Fruit fly (Drosophila melanogaster) whole organism, embryonic: ENCODE results near the gene CG45065.

Experiments used
- Antp ChIP-seq: fragments of 200-800 bp; sonication (Bioruptor generic); optimal IDR thresholded peaks from 3 replicates; lab custom pipeline; 2016; ENCODE audit warnings: missing biosample characterization, missing genetic modification characterization
- Atf-2 ChIP-seq: fragments of 200-800 bp; sonication (Bioruptor generic); optimal IDR thresholded peaks from 2 replicates; lab custom pipeline; 2016; ENCODE audit warnings: missing biosample characterization, missing genetic modification characterization
- BEAF-32 ChIP-seq: fragments of 200-800 bp; sonication (Bioruptor generic); optimal IDR thresholded peaks from 3 replicates; lab custom pipeline; 2017; ENCODE audit warnings: missing biosample characterization, missing genetic modification characterization, mild to moderate bottlenecking, moderate library complexity, missing genetic modification reagents
- Bgb ChIP-seq: fragments of 200-800 bp; sonication (Bioruptor generic); IDR thresholded peaks from 2 replicates; pipeline ENCODE4 v1.3.6; 2022; ENCODE audit warnings: missing biosample characterization, missing genetic modification characterization; ENCODE audit not compliant: partially characterized antibody
- CG10431 ChIP-seq: fragments of 200-800 bp; sonication (Bioruptor generic); optimal IDR thresholded peaks from 3 replicates; lab custom pipeline; 2018; ENCODE audit warnings: missing biosample characterization, mild to moderate bottlenecking, missing genetic modification characterization
- CG10565 ChIP-seq: fragments of 200-800 bp; sonication (Bioruptor generic); optimal IDR thresholded peaks from 3 replicates; lab custom pipeline; 2016; ENCODE audit warnings: missing biosample characterization, mild to moderate bottlenecking, missing genetic modification characterization
- CG1233 ChIP-seq: fragments of 200-800 bp; sonication (Bioruptor generic); optimal IDR thresholded peaks from 4 replicates; lab custom pipeline; 2018; ENCODE audit warnings: missing biosample characterization, mild to moderate bottlenecking, missing genetic modification characterization
- CG15073 ChIP-seq: fragments of 200-800 bp; sonication (Bioruptor generic); optimal IDR thresholded peaks from 2 replicates; lab custom pipeline; 2016; ENCODE audit warnings: missing biosample characterization, missing genetic modification characterization
- CG1602 ChIP-seq: fragments of 200-800 bp; sonication (Bioruptor generic); optimal IDR thresholded peaks from 3 replicates; lab custom pipeline; 2016; ENCODE audit warnings: missing biosample characterization, missing genetic modification characterization
- CG1603 ChIP-seq: fragments of 200-800 bp; sonication (Bioruptor generic); optimal IDR thresholded peaks from 2 replicates; lab custom pipeline; 2019; ENCODE audit warnings: missing biosample characterization, mild to moderate bottlenecking, missing genetic modification characterization, moderate library complexity
- CG17385 ChIP-seq: fragments of 200-800 bp; sonication (Bioruptor generic); optimal IDR thresholded peaks from 3 replicates; lab custom pipeline; 2018; ENCODE audit warnings: missing biosample characterization, mild to moderate bottlenecking, missing genetic modification characterization
- CG17829 ChIP-seq: fragments of 200-800 bp; optimal IDR thresholded peaks from 2 replicates; lab custom pipeline; 2019; ENCODE audit warnings: missing biosample characterization, mild to moderate bottlenecking, missing genetic modification characterization, moderate library complexity
- CG2199 ChIP-seq: fragments of 200-800 bp; sonication (Bioruptor generic); IDR thresholded peaks from 3 replicates; pipeline ENCODE4 v1.3.6; 2022; ENCODE audit warnings: missing biosample characterization, missing genetic modification characterization
- CG30431 ChIP-seq: fragments of 200-800 bp; sonication (Bioruptor generic); optimal IDR thresholded peaks from 2 replicates; lab custom pipeline; 2017; ENCODE audit warnings: missing biosample characterization, missing genetic modification characterization
- CG31224 ChIP-seq: fragments of 200-800 bp; sonication (Bioruptor generic); IDR thresholded peaks from 2 replicates; pipeline ENCODE4 v1.3.6; 2022; ENCODE audit warnings: missing biosample characterization, missing genetic modification characterization
- CG31365 ChIP-seq: fragments of 200-800 bp; sonication (Bioruptor generic); optimal IDR thresholded peaks from 2 replicates; lab custom pipeline; 2018; ENCODE audit warnings: missing biosample characterization, mild to moderate bottlenecking, missing genetic modification characterization
- CG31441 ChIP-seq: fragments of 200-800 bp; sonication (Bioruptor generic); IDR thresholded peaks from 2 replicates; pipeline ENCODE4 v1.3.6; 2022; ENCODE audit warnings: missing biosample characterization, missing genetic modification characterization
- CG34422 ChIP-seq: fragments of 200-800 bp; sonication (Bioruptor generic); IDR thresholded peaks from 3 replicates; pipeline ENCODE4 v1.3.6; 2022; ENCODE audit warnings: missing biosample characterization, missing genetic modification characterization
- CG4328 ChIP-seq: fragments of 200-800 bp; sonication (Bioruptor generic); optimal IDR thresholded peaks from 3 replicates; lab custom pipeline; 2017; ENCODE audit warnings: missing biosample characterization, missing genetic modification reagents, missing genetic modification characterization
- CG4617 ChIP-seq: fragments of 200-800 bp; sonication (Bioruptor generic); optimal IDR thresholded peaks from 3 replicates; lab custom pipeline; 2016; ENCODE audit warnings: missing biosample characterization, missing genetic modification characterization, borderline replicate concordance
- CG6689 ChIP-seq: fragments of 200-800 bp; sonication (Bioruptor generic); IDR thresholded peaks from 2 replicates; pipeline ENCODE4 v1.3.6; 2022; ENCODE audit warnings: missing biosample characterization, missing genetic modification characterization
- CG7839 ChIP-seq: fragments of 200-800 bp; sonication (Bioruptor generic); optimal IDR thresholded peaks from 3 replicates; lab custom pipeline; 2018; ENCODE audit warnings: missing biosample characterization, mild to moderate bottlenecking, missing genetic modification characterization, moderate library complexity
- CG8478 ChIP-seq: fragments of >200 bp; optimal IDR thresholded peaks from 2 replicates; lab custom pipeline; 2018
- CG9876 ChIP-seq: fragments of 200-800 bp; sonication (Bioruptor generic); optimal IDR thresholded peaks from 2 replicates; lab custom pipeline; 2016; ENCODE audit warnings: missing biosample characterization, missing genetic modification characterization
- CG9932 ChIP-seq: fragments of 200-800 bp; sonication (Bioruptor generic); IDR thresholded peaks from 2 replicates; pipeline ENCODE4 v1.3.6; 2022; ENCODE audit warnings: missing biosample characterization, missing genetic modification characterization
- CTCF ChIP-seq: fragments of 200-800 bp; sonication (Bioruptor generic); optimal IDR thresholded peaks from 2 replicates; lab custom pipeline; 2017; ENCODE audit warnings: missing biosample characterization, mild to moderate bottlenecking, missing genetic modification characterization, moderate library complexity
- Chrac-16 ChIP-seq: fragments of 200-800 bp; sonication (Bioruptor generic); optimal IDR thresholded peaks from 3 replicates; lab custom pipeline; 2016; ENCODE audit warnings: missing biosample characterization, missing genetic modification characterization
- Dref ChIP-seq: fragments of 200-800 bp; sonication (Bioruptor generic); IDR thresholded peaks from 2 replicates; pipeline ENCODE4 v1.3.6; 2022; ENCODE audit warnings: missing biosample characterization, missing genetic modification characterization
- E2f2 ChIP-seq: fragments of 200-800 bp; sonication (Bioruptor generic); IDR thresholded peaks from 2 replicates; pipeline ENCODE4 v1.3.6; 2022; ENCODE audit warnings: missing biosample characterization, missing genetic modification characterization
- Elba2 ChIP-seq: fragments of 200-800 bp; sonication (Bioruptor generic); optimal IDR thresholded peaks from 3 replicates; lab custom pipeline; 2016; ENCODE audit warnings: missing biosample characterization, missing genetic modification characterization
- HLH54F ChIP-seq: fragments of 200-800 bp; sonication (Bioruptor generic); optimal IDR thresholded peaks from 3 replicates; lab custom pipeline; 2016; ENCODE audit warnings: missing biosample characterization, missing genetic modification characterization
- Hey ChIP-seq: fragments of 200-800 bp; sonication (Bioruptor generic); optimal IDR thresholded peaks from 3 replicates; lab custom pipeline; 2018; ENCODE audit warnings: missing biosample characterization, mild to moderate bottlenecking, missing genetic modification characterization
- Hr39 ChIP-seq: fragments of >200 bp; optimal IDR thresholded peaks from 2 replicates; lab custom pipeline; 2017
- Nf-YC ChIP-seq: fragments of 200-800 bp; optimal IDR thresholded peaks from 3 replicates; lab custom pipeline; 2019; ENCODE audit warnings: missing biosample characterization, mild to moderate bottlenecking, missing genetic modification characterization, moderate library complexity
- Scr ChIP-seq: fragments of 200-800 bp; sonication (Bioruptor generic); IDR thresholded peaks from 2 replicates; pipeline ENCODE4 v1.3.6; 2022; ENCODE audit warnings: missing biosample characterization, missing genetic modification characterization; ENCODE audit not compliant: partially characterized antibody
- Trl ChIP-seq, 3 experiments: fragments of >200 bp in 2 of 3; fragments of 200-800 bp in 1 of 3; sonication (Bioruptor generic) in 1 of 3; optimal IDR thresholded peaks; 2 replicates in 1 of 3; 3 replicates in 2 of 3; lab custom pipeline; 2016 to 2017; ENCODE audit warnings: missing biosample characterization in 1 of 3, missing genetic modification characterization in 1 of 3
- Xbp1 ChIP-seq: fragments of 200-800 bp; sonication (Bioruptor generic); optimal IDR thresholded peaks from 3 replicates; lab custom pipeline; 2016; ENCODE audit warnings: missing biosample characterization, mild to moderate bottlenecking, missing genetic modification characterization
- ato ChIP-seq: fragments of 200-800 bp; sonication (Bioruptor generic); IDR thresholded peaks from 2 replicates; pipeline ENCODE4 v1.3.6; 2022; ENCODE audit warnings: missing biosample characterization, missing genetic modification characterization; ENCODE audit not compliant: partially characterized antibody
- danr ChIP-seq: fragments of 200-800 bp; sonication (Bioruptor generic); IDR thresholded peaks from 2 replicates; pipeline ENCODE4 v1.3.6; 2022; ENCODE audit warnings: missing biosample characterization, missing genetic modification characterization
- disco-r ChIP-seq: fragments of 200-800 bp; sonication (Bioruptor generic); optimal IDR thresholded peaks from 2 replicates; lab custom pipeline; 2016; ENCODE audit warnings: missing biosample characterization, missing genetic modification characterization
- ems ChIP-seq: fragments of 200-800 bp; sonication (Bioruptor generic); optimal IDR thresholded peaks from 3 replicates; lab custom pipeline; 2016; ENCODE audit warnings: missing biosample characterization, missing genetic modification characterization
- fd3F ChIP-seq: fragments of 200-800 bp; sonication (Bioruptor generic); optimal IDR thresholded peaks from 2 replicates; lab custom pipeline; 2018; ENCODE audit warnings: missing biosample characterization, mild to moderate bottlenecking, missing genetic modification characterization, moderate library complexity
- gce ChIP-seq: fragments of 200-800 bp; sonication (Bioruptor generic); IDR thresholded peaks from 3 replicates; pipeline ENCODE4 v1.3.6; 2022; ENCODE audit warnings: missing biosample characterization, missing genetic modification characterization
- hth ChIP-seq: fragments of >200 bp; optimal IDR thresholded peaks from 2 replicates; lab custom pipeline; 2017; ENCODE audit warnings: inconsistent platforms
- ind ChIP-seq: fragments of 200-800 bp; sonication (Bioruptor generic); optimal IDR thresholded peaks from 3 replicates; lab custom pipeline; 2016; ENCODE audit warnings: missing biosample characterization, missing genetic modification characterization
- peb ChIP-seq: fragments of 200-800 bp; sonication (Bioruptor generic); IDR thresholded peaks from 2 replicates; pipeline ENCODE4 v1.3.6; 2022; ENCODE audit warnings: missing biosample characterization, missing genetic modification characterization
- rib ChIP-seq: fragments of 200-800 bp; sonication (Bioruptor generic); IDR thresholded peaks from 2 replicates; pipeline ENCODE4 v1.3.6; 2022; ENCODE audit warnings: missing biosample characterization, missing genetic modification characterization
- scrt ChIP-seq: fragments of 200-800 bp; sonication (Bioruptor generic); optimal IDR thresholded peaks from 2 replicates; lab custom pipeline; 2018; ENCODE audit warnings: missing biosample characterization, mild to moderate bottlenecking, missing genetic modification characterization, moderate library complexity
- seq ChIP-seq: fragments of 200-800 bp; sonication (Bioruptor generic); IDR thresholded peaks from 2 replicates; pipeline ENCODE4 v1.3.6; 2022; ENCODE audit warnings: missing biosample characterization, missing genetic modification characterization
- stc ChIP-seq: fragments of 200-800 bp; sonication (Bioruptor generic); IDR thresholded peaks from 2 replicates; pipeline ENCODE4 v1.3.6; 2022; ENCODE audit warnings: missing biosample characterization, missing genetic modification characterization
- trem ChIP-seq: fragments of 200-800 bp; optimal IDR thresholded peaks from 3 replicates; lab custom pipeline; 2019; ENCODE audit warnings: missing biosample characterization, mild to moderate bottlenecking, missing genetic modification characterization, moderate library complexity
- wor ChIP-seq: fragments of 200-800 bp; sonication (Bioruptor generic); IDR thresholded peaks from 2 replicates; pipeline ENCODE4 v1.3.6; 2022; ENCODE audit warnings: missing biosample characterization, missing genetic modification characterization

Gene CG45065

DNA sequence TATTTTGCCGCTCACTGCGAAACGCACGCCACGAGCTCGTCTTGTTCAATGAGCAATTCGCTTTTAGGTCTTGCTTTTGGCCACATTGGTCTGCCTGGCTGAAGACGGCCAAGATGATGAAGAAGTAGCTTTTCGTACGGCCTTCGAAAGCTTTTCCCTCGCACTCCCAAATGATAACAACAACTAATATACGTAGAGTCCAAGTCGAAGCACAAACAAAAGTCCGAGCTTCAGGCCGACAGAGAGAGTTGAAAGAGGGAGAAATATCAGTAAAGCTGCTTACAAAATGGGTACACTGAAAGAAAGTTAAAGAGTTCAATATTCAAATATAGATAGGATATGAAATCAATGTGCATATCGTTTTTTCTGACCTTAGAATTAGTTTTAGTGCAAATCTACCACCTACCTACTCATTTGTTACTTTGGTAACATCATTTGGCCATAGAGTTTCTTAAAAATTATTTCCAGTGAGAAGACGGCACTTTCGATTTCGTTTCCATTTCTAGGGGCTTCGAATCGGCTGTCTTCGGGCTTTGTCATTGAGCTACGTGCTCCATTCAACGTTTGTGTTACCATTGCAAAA lies at the start of gene CG45065, which contains the start of gene CG45064 (continued):
- TF ChIP-seq ems (GFP tag; lab: Kevin White, UChicago) (peak; percentile 70), CG10565 (GFP tag; lab: Kevin White, UChicago) (peak; percentile 14), Hey (tag; lab: Kevin White, UChicago) (no peak), Bgb (GFP tag; lab: Robert Waterston, UW) (no peak), CG31441 (peak; percentile 95), CG8478 (lab: Kevin White, UChicago) (no peak), peb (peak; percentile 61; the same call in 1 of the 2 replicates), CG2199 (GFP tag; lab: Robert Waterston, UW) (peak; percentile 92; the same call in 2 of the 3 replicates), ato (GFP tag; lab: Robert Waterston, UW) (no peak), CG4617 (GFP tag; lab: Kevin White, UChicago) (peak; percentile 16), CG30431 (GFP tag; lab: Kevin White, UChicago) (peak; percentile 51), trem (tag; lab: Kevin White, UChicago) (peak; percentile 61), Nf-YC (tag; lab: Kevin White, UChicago) (peak; percentile 45), CG9932 (peak; percentile 70), CG7839 (tag; lab: Kevin White, UChicago) (peak; percentile 89), fd3F (GFP tag; lab: Kevin White, UChicago) (peak; percentile 24), CG17385 (GFP tag; lab: Kevin White, UChicago) (peak; percentile 79), CTCF (GFP tag; lab: Kevin White, UChicago) (peak; percentile 50), CG1602 (peak; percentile 71), E2f2 (GFP tag; lab: Robert Waterston, UW) (peak; percentile 45; the same call in 1 of the 2 replicates), wor (peak; percentile 86), Antp (peak; percentile 76), BEAF-32 (GFP tag; lab: Kevin White, UChicago) (no peak), ind (GFP tag; lab: Kevin White, UChicago) (peak; percentile 81), CG15073 (GFP tag; lab: Kevin White, UChicago) (peak; percentile 28), CG10431 (GFP tag; lab: Kevin White, UChicago) (peak; percentile 70), CG34422 (GFP tag; lab: Robert Waterston, UW) (no peak), CG1233 (GFP tag; lab: Kevin White, UChicago) (peak; percentile 63), HLH54F (GFP tag; lab: Kevin White, UChicago) (peak; percentile 81), CG31365 (tag; lab: Kevin White, UChicago) (peak; percentile 53), disco-r (GFP tag; lab: Kevin White, UChicago) (peak; percentile 60), Trl (optimal IDR thresholded peaks at IDR 0.05; lab: Kevin White, UChicago) (no peak), Trl (GFP tag; optimal IDR thresholded peaks at IDR 0.05; lab: Kevin White, UChicago) (peak; percentile 79), Atf-2 (GFP tag; lab: Kevin White, UChicago) (peak; percentile 73), CG6689 (GFP tag; lab: Robert Waterston, UW) (peak; percentile 79), Xbp1 (GFP tag; lab: Kevin White, UChicago) (peak; percentile 85), Scr (GFP tag; lab: Robert Waterston, UW) (no peak), CG4328 (GFP tag; lab: Kevin White, UChicago) (peak; percentile 36), CG17829 (peak; percentile 86), CG31224 (peak; percentile 37; the same call in 1 of the 2 replicates), seq (GFP tag; lab: Robert Waterston, UW) (peak; percentile 80), hth (lab: Kevin White, UChicago) (no peak), rib (GFP tag; lab: Robert Waterston, UW) (no peak), gce (peak; percentile 81), CG1603 (tag; lab: Kevin White, UChicago) (peak; percentile 94), scrt (GFP tag; lab: Kevin White, UChicago) (peak; percentile 69), danr (GFP tag; lab: Robert Waterston, UW) (0 out of 2 replicates have a peak, but pooled peaks have one; percentile 32), Hr39 (no peak), Chrac-16 (GFP tag; lab: Kevin White, UChicago) (peak; percentile 64), Dref (GFP tag; lab: Robert Waterston, UW) (no peak), Elba2 (GFP tag; lab: Kevin White, UChicago) (no peak), stc (peak; percentile 90), CG9876 (peak; percentile 45)
